Worm (Caenorhabditis elegans): ENCODE data around the gene cyk-3.

Gene cyk-3

ce11 chrIII:5999629-6000028, 20.3 kb upstream of the cyk-3 start:
- TF ChIP-seq dve-1 (tag; optimal IDR thresholded peaks at IDR 0.05) (no peak), fkh-6 (tag; optimal IDR thresholded peaks at IDR 0.05) (no peak), Y22D7AL.16 (tag; optimal IDR thresholded peaks at IDR 0.05) (no peak), unc-42 (tag; optimal IDR thresholded peaks at IDR 0.05) (peak; percentile 36)

ce11 chrIII:6002024-6002423, 17.9 kb upstream of the cyk-3 start:
- TF ChIP-seq ceh-2 (tag; optimal IDR thresholded peaks at IDR 0.05) (no peak), ets-4 (tag; optimal IDR thresholded peaks at IDR 0.05) (no peak), pqm-1 (tag; optimal IDR thresholded peaks at IDR 0.05) (no peak), ztf-16 (tag; optimal IDR thresholded peaks at IDR 0.05) (no peak), sox-2 (GFP tag; IDR thresholded peaks at IDR 0.05) (no peak), pha-4 (tag; optimal IDR thresholded peaks at IDR 0.05) (no peak), gmeb-2 (tag; optimal IDR thresholded peaks at IDR 0.05) (no peak), hlh-15 (tag; optimal IDR thresholded peaks at IDR 0.05) (no peak), ama-1 (optimal IDR thresholded peaks at IDR 0.05) (no peak), odd-2 (tag; optimal IDR thresholded peaks at IDR 0.05) (no peak), sdc-2 (tag; optimal IDR thresholded peaks at IDR 0.05) (no peak), C38D4.7 (GFP tag; optimal IDR thresholded peaks at IDR 0.05) (no peak), che-1 (tag; optimal IDR thresholded peaks at IDR 0.05) (no peak), ceh-22 (tag; optimal IDR thresholded peaks at IDR 0.05) (no peak), mec-3 (tag; optimal IDR thresholded peaks at IDR 0.05; ENCODE audit: borderline replicate concordance) (no peak), ceh-6 (GFP tag; optimal IDR thresholded peaks at IDR 0.05) (no peak), pat-9 (tag; optimal IDR thresholded peaks at IDR 0.05) (no peak), ceh-14 (tag; optimal IDR thresholded peaks at IDR 0.05) (no peak), unc-42 (tag; optimal IDR thresholded peaks at IDR 0.05) (no peak), lin-11 (tag; optimal IDR thresholded peaks at IDR 0.05) (no peak)

ce11 chrIII:6006453-6006852, 13.5 kb upstream of the cyk-3 start:
- TF ChIP-seq syd-9 (tag; optimal IDR thresholded peaks at IDR 0.05) = no peak
- no peak for TF ChIP-seq ceh-6 (GFP tag; optimal IDR thresholded peaks at IDR 0.05)
- TF ChIP-seq ceh-24 (tag; optimal IDR thresholded peaks at IDR 0.05) = no peak
- TF ChIP-seq pha-4 (tag; optimal IDR thresholded peaks at IDR 0.05) = no peak
- TF ChIP-seq hlh-6 (tag; optimal IDR thresholded peaks at IDR 0.05) = no peak

ce11 chrIII:6008989-6009610, 10.9 kb upstream of the cyk-3 start, which contains the start of the genes gcna-1 and eftu-2:
TSS of gene gcna-1 (minus strand) at chrIII:6009084.
TSS of gene eftu-2 (plus strand) at chrIII:6009560.
- TF ChIP-seq unc-42 (tag; optimal IDR thresholded peaks at IDR 0.05) (peak; percentile 10), unc-55 (GFP tag; optimal IDR thresholded peaks at IDR 0.05) (no peak)

- no peak for TF ChIP-seq eyg-1 (tag; optimal IDR thresholded peaks at IDR 0.05)
- no peak for TF ChIP-seq dmd-4 (tag; optimal IDR thresholded peaks at IDR 0.05; ENCODE audit: borderline replicate concordance)
- TF ChIP-seq nhr-232 (tag; optimal IDR thresholded peaks at IDR 0.05) = no peak
- TF ChIP-seq tbx-2 (tag; optimal IDR thresholded peaks at IDR 0.05) = no peak
- no peak for TF ChIP-seq ceh-34 (tag; optimal IDR thresholded peaks at IDR 0.05)
- no peak for TF ChIP-seq che-1 (tag; optimal IDR thresholded peaks at IDR 0.05)
Observed at ce11 chrIII:6011310-6011709, 8.6 kb upstream of the cyk-3 start.

DNA sequence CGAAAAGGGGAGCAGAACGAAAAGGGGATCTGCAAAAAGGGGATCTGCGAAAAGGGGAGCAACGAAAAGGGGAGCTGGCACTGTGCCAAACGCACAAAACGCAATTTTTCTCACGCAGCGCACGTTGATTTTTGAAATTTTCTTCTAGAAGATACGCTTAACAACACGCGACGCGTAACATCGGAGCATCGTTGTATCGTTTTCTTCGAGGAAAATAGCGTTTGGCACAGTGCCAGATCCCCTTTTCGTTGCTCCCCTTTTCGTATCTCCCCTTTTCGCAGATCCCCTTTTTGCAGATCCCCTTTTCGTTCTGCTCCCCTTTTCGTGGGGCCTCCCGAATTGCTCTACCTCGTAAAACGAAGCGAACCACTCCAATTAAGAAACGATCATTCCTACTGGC, 6.9 kb upstream of the cyk-3 start:
- peak; percentile 62 for TF ChIP-seq fax-1 (tag; optimal IDR thresholded peaks at IDR 0.05)
- TF ChIP-seq hlh-6 (tag; optimal IDR thresholded peaks at IDR 0.05) = peak; percentile 38
- TF ChIP-seq C08G9.2 (tag; optimal IDR thresholded peaks at IDR 0.05) = peak; percentile 72
- TF ChIP-seq ceh-34 (tag; optimal IDR thresholded peaks at IDR 0.05) = peak; percentile 3
- TF ChIP-seq hlh-8 (tag; optimal IDR thresholded peaks at IDR 0.05) = peak; percentile 26
- TF ChIP-seq zip-5 (tag; optimal IDR thresholded peaks at IDR 0.05) = peak; percentile 3
- peak; percentile 69 for TF ChIP-seq lim-6 (tag; optimal IDR thresholded peaks at IDR 0.05)
- TF ChIP-seq ceh-14 (tag; optimal IDR thresholded peaks at IDR 0.05) = peak; percentile 86
- peak; percentile 33 for TF ChIP-seq unc-42 (tag; optimal IDR thresholded peaks at IDR 0.05)
- peak; percentile 76 for TF ChIP-seq tbx-2 (tag; optimal IDR thresholded peaks at IDR 0.05)
- peak; percentile 48 for TF ChIP-seq rnt-1 (tag; optimal IDR thresholded peaks at IDR 0.05)
- TF ChIP-seq mec-3 (tag; optimal IDR thresholded peaks at IDR 0.05; ENCODE audit: borderline replicate concordance) = peak; percentile 63
- peak; percentile 73 for TF ChIP-seq ref-2 (tag; optimal IDR thresholded peaks at IDR 0.05)
- peak; percentile 85 for TF ChIP-seq ets-4 (tag; optimal IDR thresholded peaks at IDR 0.05)
- TF ChIP-seq ceh-18 (tag; optimal IDR thresholded peaks at IDR 0.05) = peak; percentile 13
- TF ChIP-seq F13H6.1 (tag; optimal IDR thresholded peaks at IDR 0.05) = peak; percentile 50
- peak; percentile 93 for TF ChIP-seq ceh-31 (tag; optimal IDR thresholded peaks at IDR 0.05)
- TF ChIP-seq ceh-2 (tag; optimal IDR thresholded peaks at IDR 0.05) = peak; percentile 43

All from whole organism, late embryonic.